Worm (Caenorhabditis elegans) whole organism, L1 larva: Measurements from ENCODE around the gene C53D6.7.

Source experiments
- aly-2 ChIP-seq: fragments of 150-350 bp; optimal IDR thresholded peaks from 2 replicates; lab custom pipeline; 2014; ENCODE audit warnings: missing biosample characterization, missing genetic modification characterization
- ama-1 ChIP-seq: fragments of 150-350 bp; optimal IDR thresholded peaks from 2 replicates; lab custom pipeline; 2014
- dpl-1 ChIP-seq, 3 experiments: fragments of 150-350 bp in 2 of 3; sonication (generic microtip) in 1 of 3; optimal IDR thresholded peaks; 2 replicates each; lab custom pipeline; 2014 to 2017; ENCODE audit warnings: missing biosample characterization in 3 of 3, missing genetic modification characterization in 3 of 3, missing genetic modification reagents in 3 of 3
- egl-27 ChIP-seq, 2 experiments: fragments of 150-350 bp in 1 of 2; sonication (generic microtip); optimal IDR thresholded peaks; 3 replicates each; lab custom pipeline; 2017 to 2018; ENCODE audit warnings: missing biosample characterization in 2 of 2, missing genetic modification characterization in 2 of 2, missing genetic modification reagents in 2 of 2
- elt-3 ChIP-seq, 6 experiments: fragments of 150-350 bp in 1 of 6; sonication (generic microtip); optimal IDR thresholded peaks; 2 replicates each; lab custom pipeline; 2017 to 2018; ENCODE audit warnings: missing biosample characterization in 6 of 6, missing genetic modification characterization in 6 of 6, inconsistent platforms in 1 of 6
- lin-14 ChIP-seq: fragments of 200-800 bp; sonication (Bioruptor generic); optimal IDR thresholded peaks from 2 replicates; lab custom pipeline; 2018; ENCODE audit warnings: mild to moderate bottlenecking, missing genetic modification characterization, moderate library complexity, missing compliant biosample characterization
- mab-9 ChIP-seq: fragments of 200-800 bp; sonication (Bioruptor generic); IDR thresholded peaks from 2 replicates; pipeline ENCODE4 v1.3.6; 2022; ENCODE audit warnings: missing genetic modification reagents, missing genetic modification characterization, missing compliant biosample characterization
- nhr-11 ChIP-seq: fragments of 150-350 bp; optimal IDR thresholded peaks from 2 replicates; lab custom pipeline; 2014; ENCODE audit warnings: missing biosample characterization, missing genetic modification characterization
- nhr-76 ChIP-seq: sonication (generic microtip); optimal IDR thresholded peaks from 2 replicates; lab custom pipeline; 2017; ENCODE audit warnings: missing biosample characterization, missing genetic modification characterization
- sox-4 ChIP-seq: sonication (generic microtip); optimal IDR thresholded peaks from 2 replicates; lab custom pipeline; 2016; ENCODE audit warnings: missing genetic modification characterization, missing compliant biosample characterization
- unc-130 ChIP-seq: fragments of 150-350 bp; optimal IDR thresholded peaks from 2 replicates; lab custom pipeline; 2017; ENCODE audit warnings: missing biosample characterization, missing genetic modification characterization, inconsistent platforms

DNA sequence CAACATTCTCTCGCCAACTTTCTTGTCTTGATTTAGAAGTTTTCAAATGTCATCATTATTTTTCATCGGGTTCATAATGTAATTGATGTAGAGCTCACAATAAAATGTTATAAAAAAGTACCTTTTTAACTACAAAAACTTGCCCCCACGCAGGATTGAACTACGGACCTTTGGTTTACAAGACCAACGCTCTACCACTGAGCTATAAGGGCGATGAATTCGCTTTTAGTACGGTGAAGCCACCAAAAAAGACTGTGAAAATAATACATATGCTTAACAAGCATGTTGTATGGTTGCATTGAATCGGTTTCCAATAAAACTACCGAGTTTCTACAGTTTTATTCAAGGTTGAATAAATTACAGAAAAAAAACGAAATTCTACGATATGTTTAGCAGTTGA is 36.3 kb downstream of the C53D6.7 start:
- TF ChIP-seq lin-14 (GFP tag; lab: Kevin White, UChicago), result no peak
- no peak for TF ChIP-seq ama-1 (lab: Kevin White, UChicago)
- no peak for TF ChIP-seq nhr-11 (tag; lab: Kevin White, UChicago)
- no peak for TF ChIP-seq nhr-76 (tag; lab: Kevin White, UChicago)
- no peak for TF ChIP-seq unc-130 (tag; lab: Kevin White, UChicago)
- TF ChIP-seq sox-4 (tag; lab: Kevin White, UChicago), result no peak
- TF ChIP-seq elt-3 (tag; optimal IDR thresholded peaks at IDR 0.05; lab: Kevin White, UChicago), result no peak
- TF ChIP-seq egl-27 (tag; optimal IDR thresholded peaks at IDR 0.05; lab: Kevin White, UChicago), result no peak
- TF ChIP-seq aly-2, result no peak
- no peak for TF ChIP-seq mab-9 (GFP tag; lab: Robert Waterston, UW)
- no peak for TF ChIP-seq dpl-1 (GFP tag; optimal IDR thresholded peaks at IDR 0.05; lab: Kevin White, UChicago)
